Fruit fly (Drosophila melanogaster) whole organism: ENCODE measurements around the gene snk.

ENCODE experiments used
- CG8478 ChIP-seq: fragments of >200 bp; optimal IDR thresholded peaks from 2 replicates; lab custom pipeline; 2018; ENCODE audit warnings: inconsistent platforms
- Dll ChIP-seq: fragments of >200 bp; optimal IDR thresholded peaks from 2 replicates; lab custom pipeline; 2017
- EcR ChIP-seq, 2 experiments: fragments of >200 bp; optimal IDR thresholded peaks; 2 replicates each; lab custom pipeline; 2017; ENCODE audit warnings: missing biosample characterization in 2 of 2, missing genetic modification characterization in 2 of 2, missing genetic modification reagents in 2 of 2
- pan ChIP-seq: fragments of >200 bp; optimal IDR thresholded peaks from 2 replicates; lab custom pipeline; 2017
- psq ChIP-seq: fragments of >200 bp; optimal IDR thresholded peaks from 2 replicates; lab custom pipeline; 2017
- usp ChIP-seq: fragments of >200 bp; optimal IDR thresholded peaks from 2 replicates; lab custom pipeline; 2017; ENCODE audit warnings: missing biosample characterization, missing genetic modification characterization, mixed read lengths

snk gene

dm6 chr3R:13043857-13044256, 1.3 kb upstream of the snk start, which contains the start of gene CG45122:
TSS of gene CG45122 (plus strand) at chr3R:13044157.
- no peak for TF ChIP-seq Dll (lab: Kevin White, UChicago)

dm6 chr3R:13041750-13042149, 820 bp downstream of the snk start, which contains the start of gene CG11670:
TSS of gene CG11670 (plus strand) at chr3R:13042050.
- TF ChIP-seq pan (lab: Kevin White, UChicago) = no peak
- no peak for TF ChIP-seq psq (lab: Kevin White, UChicago)
- no peak for TF ChIP-seq usp (GFP tag; lab: Kevin White, UChicago)
- no peak for TF ChIP-seq Dll (lab: Kevin White, UChicago)
- no peak for TF ChIP-seq EcR (GFP tag; optimal IDR thresholded peaks at IDR 0.05; lab: Kevin White, UChicago)
- TF ChIP-seq CG8478 (lab: Kevin White, UChicago) = no peak

dm6 chr3R:13039037-13039583, 3.5 kb downstream of the snk start:
- TF ChIP-seq EcR (GFP tag; optimal IDR thresholded peaks at IDR 0.05; lab: Kevin White, UChicago) (no peak), psq (lab: Kevin White, UChicago) (no peak), Dll (lab: Kevin White, UChicago) (no peak), usp (GFP tag; lab: Kevin White, UChicago) (no peak)

- TF ChIP-seq CG8478 (lab: Kevin White, UChicago) = no peak
- no peak for TF ChIP-seq usp (GFP tag; lab: Kevin White, UChicago)
- no peak for TF ChIP-seq Dll (lab: Kevin White, UChicago)
- no peak for TF ChIP-seq psq (lab: Kevin White, UChicago)
- no peak for TF ChIP-seq pan (lab: Kevin White, UChicago)
- no peak for TF ChIP-seq EcR (GFP tag; optimal IDR thresholded peaks at IDR 0.05; lab: Kevin White, UChicago)
Observed at dm6 chr3R:13038075-13038474, 4.5 kb downstream of the snk start, which contains the start of gene CG11668. TSS of gene CG11668 (plus strand) at chr3R:13038375.

dm6 chr3R:13036064-13036463, 6.5 kb downstream of the snk start:
- no peak for TF ChIP-seq Dll (lab: Kevin White, UChicago)
- TF ChIP-seq usp (GFP tag; lab: Kevin White, UChicago) = no peak
- TF ChIP-seq psq (lab: Kevin White, UChicago) = no peak
- TF ChIP-seq CG8478 (lab: Kevin White, UChicago) = no peak
- TF ChIP-seq EcR (GFP tag; optimal IDR thresholded peaks at IDR 0.05; lab: Kevin White, UChicago) = no peak
- TF ChIP-seq pan (lab: Kevin White, UChicago) = no peak

dm6 chr3R:13033670-13034069, 8.9 kb downstream of the snk start:
- TF ChIP-seq usp (GFP tag; lab: Kevin White, UChicago) = no peak
- no peak for TF ChIP-seq Dll (lab: Kevin White, UChicago)
- TF ChIP-seq pan (lab: Kevin White, UChicago) = no peak
- TF ChIP-seq EcR (GFP tag; optimal IDR thresholded peaks at IDR 0.05; lab: Kevin White, UChicago) = no peak

dm6 chr3R:13032975-13033445, 9.6 kb downstream of the snk start:
- no peak for TF ChIP-seq psq (lab: Kevin White, UChicago)
- no peak for TF ChIP-seq Dll (lab: Kevin White, UChicago)
- TF ChIP-seq pan (lab: Kevin White, UChicago) = no peak
- TF ChIP-seq usp (GFP tag; lab: Kevin White, UChicago) = no peak
- TF ChIP-seq EcR (GFP tag; optimal IDR thresholded peaks at IDR 0.05; lab: Kevin White, UChicago) = no peak
- no peak for TF ChIP-seq CG8478 (lab: Kevin White, UChicago)

- TF ChIP-seq Dll (lab: Kevin White, UChicago) (no peak), CG8478 (lab: Kevin White, UChicago) (no peak), EcR (GFP tag; optimal IDR thresholded peaks at IDR 0.05; lab: Kevin White, UChicago) (no peak), psq (lab: Kevin White, UChicago) (no peak), pan (lab: Kevin White, UChicago) (no peak), usp (GFP tag; lab: Kevin White, UChicago) (no peak)
Observed at dm6 chr3R:13032323-13032722, 10.2 kb downstream of the snk start, which contains the start of gene ry. TSS of gene ry (plus strand) at chr3R:13032528.

- TF ChIP-seq usp (GFP tag; lab: Kevin White, UChicago) (no peak), pan (lab: Kevin White, UChicago) (no peak), psq (lab: Kevin White, UChicago) (no peak), CG8478 (lab: Kevin White, UChicago) (no peak), Dll (lab: Kevin White, UChicago) (no peak), EcR (GFP tag; optimal IDR thresholded peaks at IDR 0.05; lab: Kevin White, UChicago) (no peak)
Observed at dm6 chr3R:13030257-13031173, 12.1 kb downstream of the snk start, which contains the start of the genes CG46281 and CG46280. TSS of gene CG46281 (minus strand) at chr3R:13030307. TSS of gene CG46280 (minus strand) at chr3R:13030659.

- TF ChIP-seq Dll (lab: Kevin White, UChicago) (no peak), psq (lab: Kevin White, UChicago) (no peak), usp (GFP tag; lab: Kevin White, UChicago) (no peak), pan (lab: Kevin White, UChicago) (no peak), CG8478 (lab: Kevin White, UChicago) (no peak), EcR (GFP tag; optimal IDR thresholded peaks at IDR 0.05; lab: Kevin White, UChicago) (no peak)
Observed at dm6 chr3R:13018995-13019394, 23.6 kb downstream of the snk start.

dm6 chr3R:13018284-13018900, 24.2 kb downstream of the snk start:
- no peak for TF ChIP-seq usp (GFP tag; lab: Kevin White, UChicago)
- no peak for TF ChIP-seq Dll (lab: Kevin White, UChicago)
- no peak for TF ChIP-seq psq (lab: Kevin White, UChicago)
- no peak for TF ChIP-seq pan (lab: Kevin White, UChicago)
- TF ChIP-seq CG8478 (lab: Kevin White, UChicago) = no peak
- TF ChIP-seq EcR (GFP tag; optimal IDR thresholded peaks at IDR 0.05; lab: Kevin White, UChicago) = no peak
